Worm (Caenorhabditis elegans) whole organism, young adult: ENCODE results near the gene C05D12.2.
A peak's percentile ranks its signal among the peaks of the same experiment; 100 is the strongest.

ENCODE experiments used
- B0261.1 ChIP-seq: sonication (generic microtip); optimal IDR thresholded peaks from 2 replicates; lab custom pipeline; 2016; ENCODE audit warnings: mild to moderate bottlenecking, missing genetic modification characterization, moderate library complexity, missing compliant biosample characterization
- F33H1.4 ChIP-seq: fragments of 200-800 bp; sonication (Bioruptor generic); IDR thresholded peaks from 2 replicates; pipeline ENCODE4 v1.3.6; 2022; ENCODE audit warnings: missing genetic modification reagents, missing genetic modification characterization, missing compliant biosample characterization
- F37B4.10 ChIP-seq: fragments of 200-800 bp; sonication (Bioruptor generic); IDR thresholded peaks from 2 replicates; pipeline ENCODE4 v1.3.6; 2022; ENCODE audit warnings: missing genetic modification characterization, missing compliant biosample characterization
- F52B5.7 ChIP-seq: sonication (generic microtip); optimal IDR thresholded peaks from 2 replicates; lab custom pipeline; 2016; ENCODE audit warnings: mild to moderate bottlenecking, missing genetic modification characterization, missing compliant biosample characterization
- K11D2.4 ChIP-seq: fragments of 200-800 bp; sonication (Bioruptor generic); IDR thresholded peaks from 2 replicates; pipeline ENCODE4 v1.3.6; 2022; ENCODE audit warnings: missing genetic modification reagents, missing genetic modification characterization, missing compliant biosample characterization
- Y53F4B.3 ChIP-seq: fragments of 200-800 bp; sonication (Bioruptor generic); IDR thresholded peaks from 2 replicates; pipeline ENCODE4 v1.3.6; 2022; ENCODE audit warnings: missing genetic modification reagents, missing genetic modification characterization, missing compliant biosample characterization
- attf-5 ChIP-seq: fragments of 200-800 bp; sonication (Bioruptor generic); optimal IDR thresholded peaks from 2 replicates; lab custom pipeline; 2018; ENCODE audit warnings: mild to moderate bottlenecking, missing genetic modification characterization, missing compliant biosample characterization
- cebp-1 ChIP-seq, 2 experiments: fragments of 200-800 bp in 1 of 2; sonication (Bioruptor generic) in 1 of 2; sonication (generic microtip) in 1 of 2; IDR thresholded peaks in 1 of 2; optimal IDR thresholded peaks in 1 of 2; 2 replicates each; pipeline versions ENCODE4 v1.3.6 to Lab custom; 2017 to 2022; ENCODE audit warnings: missing compliant biosample characterization in 2 of 2, missing genetic modification characterization in 2 of 2, mild to moderate bottlenecking in 1 of 2, missing genetic modification reagents in 1 of 2, moderate library complexity in 1 of 2
- ceh-79 ChIP-seq: sonication (generic microtip); optimal IDR thresholded peaks from 2 replicates; lab custom pipeline; 2017; ENCODE audit warnings: mild to moderate bottlenecking, missing genetic modification characterization, missing compliant biosample characterization
- dox-1 ChIP-seq: fragments of 200-800 bp; sonication (Bioruptor generic); IDR thresholded peaks from 2 replicates; pipeline ENCODE4 v1.3.6; 2022; ENCODE audit warnings: missing genetic modification reagents, missing genetic modification characterization, missing compliant biosample characterization
- dpff-1 ChIP-seq: sonication (generic microtip); optimal IDR thresholded peaks from 2 replicates; lab custom pipeline; 2017; ENCODE audit warnings: mild to moderate bottlenecking, missing genetic modification characterization, missing compliant biosample characterization
- dpl-1 ChIP-seq: fragments of 150-350 bp; optimal IDR thresholded peaks from 2 replicates; lab custom pipeline; 2014; ENCODE audit warnings: missing biosample characterization, missing genetic modification reagents, missing genetic modification characterization
- fkh-3 ChIP-seq: sonication (generic microtip); optimal IDR thresholded peaks from 2 replicates; lab custom pipeline; 2016; ENCODE audit warnings: mild to moderate bottlenecking, missing genetic modification characterization, missing compliant biosample characterization
- gei-17 ChIP-seq: fragments of 200-800 bp; sonication (Bioruptor generic); optimal IDR thresholded peaks from 2 replicates; lab custom pipeline; 2018; ENCODE audit warnings: mild to moderate bottlenecking, missing genetic modification characterization, missing compliant biosample characterization
- hmg-1.2 ChIP-seq: fragments of 200-800 bp; sonication (Bioruptor generic); IDR thresholded peaks from 2 replicates; pipeline ENCODE4 v1.3.6; 2022; ENCODE audit warnings: missing genetic modification reagents, missing genetic modification characterization, missing compliant biosample characterization
- hsf-1 ChIP-seq: fragments of 200-800 bp; sonication (Bioruptor generic); IDR thresholded peaks from 2 replicates; pipeline ENCODE4 v1.3.6; 2022; ENCODE audit warnings: missing genetic modification reagents, missing genetic modification characterization, missing compliant biosample characterization
- let-526 ChIP-seq: fragments of 200-800 bp; sonication (Bioruptor generic); IDR thresholded peaks from 2 replicates; pipeline ENCODE4 v1.3.6; 2022; ENCODE audit warnings: missing genetic modification reagents, missing genetic modification characterization, missing compliant biosample characterization
- lin-26 ChIP-seq: fragments of 200-800 bp; sonication (Bioruptor generic); IDR thresholded peaks from 2 replicates; pipeline ENCODE4 v1.3.6; 2022; ENCODE audit warnings: missing genetic modification reagents, missing genetic modification characterization, missing compliant biosample characterization
- lin-40 ChIP-seq: sonication (generic microtip); optimal IDR thresholded peaks from 2 replicates; lab custom pipeline; 2016; ENCODE audit warnings: missing genetic modification characterization, mild to moderate bottlenecking, missing compliant biosample characterization, missing genotype, missing genetic modification reagents
- lir-1 ChIP-seq: fragments of 200-800 bp; sonication (Bioruptor generic); conservative IDR thresholded peaks from 2 replicates; pipeline ENCODE4 v1.3.6; 2022; ENCODE audit warnings: missing genetic modification reagents, missing genetic modification characterization, missing compliant biosample characterization
- mcd-1 ChIP-seq: fragments of 200-800 bp; sonication (Bioruptor generic); IDR thresholded peaks from 2 replicates; pipeline ENCODE4 v1.3.6; 2022; ENCODE audit warnings: missing genetic modification reagents, missing genetic modification characterization, missing compliant biosample characterization
- mes-4 ChIP-seq: sonication (generic microtip); optimal IDR thresholded peaks from 2 replicates; lab custom pipeline; 2016; ENCODE audit warnings: missing genotype, missing genetic modification characterization, missing compliant biosample characterization
- nfyb-1 ChIP-seq: fragments of 200-800 bp; sonication (Bioruptor generic); IDR thresholded peaks from 2 replicates; pipeline ENCODE4 v1.3.6; 2022; ENCODE audit warnings: missing genetic modification reagents, missing genetic modification characterization, missing compliant biosample characterization
- nhr-80 ChIP-seq: sonication (generic microtip); optimal IDR thresholded peaks from 2 replicates; lab custom pipeline; 2016; ENCODE audit warnings: missing genetic modification characterization, missing compliant biosample characterization
- nhr-90 ChIP-seq: sonication (generic microtip); optimal IDR thresholded peaks from 2 replicates; lab custom pipeline; 2016; ENCODE audit warnings: missing genotype, mild to moderate bottlenecking, missing genetic modification characterization, missing compliant biosample characterization
- sdz-38 ChIP-seq: sonication (generic microtip); optimal IDR thresholded peaks from 2 replicates; lab custom pipeline; 2016; ENCODE audit warnings: missing genotype, missing genetic modification characterization, missing compliant biosample characterization
- snpc-4 ChIP-seq, 5 experiments: fragments of 150-350 bp in 1 of 5; sonication (generic microtip) in 4 of 5; optimal IDR thresholded peaks; 2 replicates each; lab custom pipeline; 2014 to 2018; ENCODE audit warnings: missing genetic modification characterization in 5 of 5, missing biosample characterization in 3 of 5, antibody characterized with exemption in 2 of 5, mild to moderate bottlenecking in 2 of 5, missing compliant biosample characterization in 2 of 5, missing genotype in 2 of 5, moderate library complexity in 2 of 5, missing genetic modification reagents in 1 of 5
- somi-1 ChIP-seq: fragments of 200-800 bp; sonication (Bioruptor generic); optimal IDR thresholded peaks from 2 replicates; lab custom pipeline; 2018; ENCODE audit warnings: mild to moderate bottlenecking, missing genetic modification characterization, missing compliant biosample characterization
- tbp1 ChIP-seq: fragments of 200-800 bp; sonication (Bioruptor generic); optimal IDR thresholded peaks from 2 replicates; lab custom pipeline; 2018; ENCODE audit warnings: mild to moderate bottlenecking, missing genetic modification characterization, missing compliant biosample characterization
- ztf-18 ChIP-seq: sonication (generic microtip); optimal IDR thresholded peaks from 2 replicates; lab custom pipeline; 2016; ENCODE audit warnings: missing genotype, mild to moderate bottlenecking, missing genetic modification characterization, missing compliant biosample characterization
- ztf-26 ChIP-seq: sonication (generic microtip); optimal IDR thresholded peaks from 2 replicates; lab custom pipeline; 2017; ENCODE audit warnings: missing genetic modification characterization, missing compliant biosample characterization

C05D12.2 gene

DNA sequence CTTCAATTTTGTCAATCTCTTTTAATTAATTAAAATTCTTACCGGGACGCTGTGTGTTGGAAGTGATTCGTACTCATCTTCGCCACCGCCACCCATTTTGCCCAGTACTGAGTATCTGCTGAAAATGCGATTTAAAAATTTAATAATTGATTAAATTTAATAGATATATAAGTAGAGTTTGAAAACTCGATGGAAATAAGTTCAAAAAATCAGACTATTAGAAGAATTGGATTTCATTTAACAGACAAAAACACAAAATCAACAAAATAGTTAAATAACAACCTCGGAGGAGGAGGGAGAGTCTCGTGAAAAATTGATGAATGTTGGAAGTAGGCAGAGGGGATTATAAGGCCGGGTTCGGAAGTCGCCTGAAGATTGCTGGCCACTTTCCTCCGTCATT is 53.8 kb downstream of the C05D12.2 start, which contains the start of gene mfn-1:
Gene mfn-1 (minus strand): TSS at position 101 of the 400 bp plus-strand sequence.
- TF ChIP-seq mes-4 (tag; lab: Kevin White, UChicago) (no peak), ceh-79 (no peak), nfyb-1 (GFP tag; lab: Robert Waterston, UW) (no peak), mcd-1 (GFP tag; lab: Robert Waterston, UW) (no peak), lir-1 (GFP tag; lab: Robert Waterston, UW) (no peak), tbp1 (GFP tag; lab: Kevin White, UChicago) (no peak), dpl-1 (GFP tag; lab: Kevin White, UChicago) (no peak), let-526 (GFP tag; lab: Robert Waterston, UW) (no peak), K11D2.4 (GFP tag; lab: Robert Waterston, UW) (no peak), nhr-80 (no peak), gei-17 (GFP tag; lab: Kevin White, UChicago) (no peak), sdz-38 (no peak), fkh-3 (tag; lab: Kevin White, UChicago) (no peak), nhr-90 (tag; lab: Kevin White, UChicago) (no peak), F33H1.4 (GFP tag; lab: Robert Waterston, UW) (no peak), hmg-1.2 (GFP tag; lab: Robert Waterston, UW) (no peak), F52B5.7 (tag; lab: Kevin White, UChicago) (no peak)

DNA sequence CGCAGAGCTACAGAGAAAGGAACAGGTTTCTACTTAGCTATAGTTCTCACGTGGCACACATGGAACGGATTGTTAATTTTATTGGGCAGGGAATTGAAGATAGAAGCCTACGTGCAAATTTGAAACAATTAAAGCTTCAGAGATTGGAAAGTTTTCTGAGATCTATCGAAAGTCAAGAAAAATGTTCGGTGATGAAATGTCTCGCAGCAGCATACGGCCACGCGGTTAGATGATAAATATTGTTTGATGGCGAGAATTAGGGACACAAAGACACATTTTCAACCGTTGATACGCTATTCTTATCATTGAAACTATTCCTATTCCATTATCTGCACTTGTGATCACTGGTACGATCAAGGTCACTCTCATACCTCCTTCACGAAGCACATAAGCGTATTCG is 54.4 kb downstream of the C05D12.2 start:
- TF ChIP-seq attf-5 (GFP tag; lab: Kevin White, UChicago) (peak; percentile 55), dox-1 (GFP tag; lab: Robert Waterston, UW) (0 out of 2 replicates have a peak, but pooled peaks have one; percentile 40), cebp-1 (GFP tag; IDR thresholded peaks at IDR 0.05; lab: Robert Waterston, UW) (peak; percentile 58; the same call in 1 of the 2 replicates), cebp-1 (tag; optimal IDR thresholded peaks at IDR 0.05; lab: Kevin White, UChicago) (peak; percentile 80), B0261.1 (tag; lab: Kevin White, UChicago) (no peak), nfyb-1 (GFP tag; lab: Robert Waterston, UW) (0 out of 2 replicates have a peak, but pooled peaks have one; percentile 50), lin-40 (tag; lab: Kevin White, UChicago) (peak; percentile 21), hsf-1 (no peak), snpc-4 (GFP tag; optimal IDR thresholded peaks at IDR 0.05; lab: Kevin White, UChicago) (no peak), snpc-4 (tag; optimal IDR thresholded peaks at IDR 0.05; lab: Kevin White, UChicago) (peak in 2 of 4 experiments; percentile 43 to 50), dpff-1 (tag; lab: Kevin White, UChicago) (no peak), Y53F4B.3 (GFP tag; lab: Robert Waterston, UW) (no peak), ztf-18 (tag; lab: Kevin White, UChicago) (peak; percentile 47), lin-26 (GFP tag; lab: Robert Waterston, UW) (0 out of 2 replicates have a peak, but pooled peaks have one; percentile 17), F37B4.10 (no peak), somi-1 (GFP tag; lab: Kevin White, UChicago) (peak; percentile 19), nhr-80 (peak; percentile 89), ztf-26 (tag; lab: Kevin White, UChicago) (peak; percentile 31)
